Worm (Caenorhabditis elegans): ENCODE measurements around the gene tald-1.

Gene tald-1

DNA sequence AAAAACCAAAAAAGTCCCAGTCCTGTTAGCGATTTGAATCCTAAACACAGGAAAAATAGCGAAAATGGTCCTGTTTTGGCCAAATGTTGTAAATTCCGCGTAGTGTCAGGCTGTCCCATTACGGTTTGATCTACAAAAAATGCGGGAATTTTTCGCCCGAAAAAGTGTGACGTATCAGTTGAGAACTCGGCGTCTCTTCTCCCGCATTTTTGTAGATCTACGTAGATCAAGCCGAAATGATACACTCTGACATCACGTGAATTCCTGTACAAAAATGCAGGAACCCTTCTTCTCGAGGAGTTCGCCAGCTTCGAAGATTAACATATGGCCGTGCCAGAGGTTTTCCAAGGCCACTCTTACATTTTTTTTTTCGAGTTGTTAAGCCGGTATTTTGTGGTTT is 9.1 kb downstream of the tald-1 start:
- TF ChIP-seq C04F5.9 (tag; optimal IDR thresholded peaks at IDR 0.05) (no peak), efl-1 (optimal IDR thresholded peaks at IDR 0.05) (no peak), efl-1 (GFP tag; optimal IDR thresholded peaks at IDR 0.05 in 1 of 2) (no peak), isw-1 (GFP tag; IDR thresholded peaks at IDR 0.05) (no peak), zag-1 (tag; optimal IDR thresholded peaks at IDR 0.05) (no peak), ztf-11 (tag; optimal IDR thresholded peaks at IDR 0.05) (no peak), Y116A8C.19 (tag; optimal IDR thresholded peaks at IDR 0.05; ENCODE audit: borderline replicate concordance) (no peak), fkh-4 (tag; optimal IDR thresholded peaks at IDR 0.05; ENCODE audit: borderline replicate concordance) (no peak), pqm-1 (tag; optimal IDR thresholded peaks at IDR 0.05) (no peak), lin-14 (GFP tag; optimal IDR thresholded peaks at IDR 0.05) (no peak), C16A3.4 (tag; optimal IDR thresholded peaks at IDR 0.05) (no peak), tlp-1 (tag; optimal IDR thresholded peaks at IDR 0.05) (no peak), unc-98 (GFP tag; IDR thresholded peaks at IDR 0.05) (no peak), nhr-237 (tag; optimal IDR thresholded peaks at IDR 0.05) (no peak), nhr-47 (tag; optimal IDR thresholded peaks at IDR 0.05) (no peak), alr-1 (tag; optimal IDR thresholded peaks at IDR 0.05; ENCODE audit: borderline replicate concordance) (no peak)

DNA sequence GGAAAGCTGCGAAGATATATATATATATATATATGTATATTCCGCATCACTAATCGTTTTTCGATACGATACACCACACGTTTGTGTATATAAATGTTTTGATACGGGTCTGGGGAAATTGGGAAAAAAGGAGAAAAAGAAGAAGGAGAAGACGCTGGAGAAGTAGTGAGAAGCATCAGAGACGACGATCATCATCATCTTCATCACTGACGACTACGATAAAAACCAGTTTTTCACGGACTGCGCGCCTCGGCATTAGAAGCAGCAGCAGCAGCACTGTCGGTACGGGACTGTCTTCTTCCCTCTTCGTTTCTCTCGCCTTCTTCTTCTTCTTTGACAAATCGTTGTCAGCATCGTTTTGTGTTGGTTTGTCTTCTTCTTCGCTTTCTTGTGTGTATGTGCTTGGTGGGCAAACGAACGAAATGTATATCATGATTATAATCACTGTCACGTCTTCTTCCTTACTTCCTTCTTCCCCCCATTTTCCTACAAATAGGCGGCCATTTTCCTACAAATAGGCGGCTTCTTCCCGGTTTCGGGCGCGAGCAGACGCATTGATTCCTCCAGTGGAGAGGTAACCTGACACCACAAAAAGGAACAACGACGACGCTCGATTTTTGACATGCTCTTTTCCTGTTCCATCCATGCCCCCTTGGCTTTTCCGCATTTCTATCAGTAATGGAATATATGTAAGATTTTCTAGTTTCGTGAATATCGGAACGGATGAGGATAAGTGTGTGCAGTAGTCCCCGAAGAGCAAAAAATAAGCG is 9.8 kb downstream of the tald-1 start:
- peak; percentile 42 for TF ChIP-seq ztf-4 (tag; optimal IDR thresholded peaks at IDR 0.05)
- TF ChIP-seq C34B4.2 (tag; optimal IDR thresholded peaks at IDR 0.05), result no peak
- peak; percentile 46 for TF ChIP-seq blmp-1 (tag; optimal IDR thresholded peaks at IDR 0.05)
- no peak for TF ChIP-seq jun-1 (tag; optimal IDR thresholded peaks at IDR 0.05)
- no peak for TF ChIP-seq lin-15B (tag; optimal IDR thresholded peaks at IDR 0.05)
- no peak for TF ChIP-seq pqm-1 (tag; optimal IDR thresholded peaks at IDR 0.05)
- peak; percentile 46 for TF ChIP-seq lin-14 (GFP tag; optimal IDR thresholded peaks at IDR 0.05)
- TF ChIP-seq unc-86 (tag; optimal IDR thresholded peaks at IDR 0.05), result no peak
- peak in 1 of 2 experiments; percentile 20 for TF ChIP-seq lin-35 (GFP tag; optimal IDR thresholded peaks at IDR 0.05)
- peak in 1 of 6 experiments; percentile 60 for TF ChIP-seq elt-3 (tag; optimal IDR thresholded peaks at IDR 0.05)
- TF ChIP-seq mep-1 (tag; optimal IDR thresholded peaks at IDR 0.05), result no peak
- TF ChIP-seq nhr-71 (tag; optimal IDR thresholded peaks at IDR 0.05), result peak; percentile 26
- TF ChIP-seq hlh-4 (tag; optimal IDR thresholded peaks at IDR 0.05), result no peak
- TF ChIP-seq snu-23 (GFP tag; optimal IDR thresholded peaks at IDR 0.05), result peak; percentile 42
- no peak for TF ChIP-seq ceh-8 (GFP tag; optimal IDR thresholded peaks at IDR 0.05)
- TF ChIP-seq grh-1 (GFP tag; IDR thresholded peaks at IDR 0.05), result peak; percentile 74
- TF ChIP-seq nhr-85 (tag), result peak; percentile 81
- no peak for TF ChIP-seq nhr-28 (tag; optimal IDR thresholded peaks at IDR 0.05)
- peak; percentile 20 for TF ChIP-seq nhr-20 (tag; optimal IDR thresholded peaks at IDR 0.05)

DNA sequence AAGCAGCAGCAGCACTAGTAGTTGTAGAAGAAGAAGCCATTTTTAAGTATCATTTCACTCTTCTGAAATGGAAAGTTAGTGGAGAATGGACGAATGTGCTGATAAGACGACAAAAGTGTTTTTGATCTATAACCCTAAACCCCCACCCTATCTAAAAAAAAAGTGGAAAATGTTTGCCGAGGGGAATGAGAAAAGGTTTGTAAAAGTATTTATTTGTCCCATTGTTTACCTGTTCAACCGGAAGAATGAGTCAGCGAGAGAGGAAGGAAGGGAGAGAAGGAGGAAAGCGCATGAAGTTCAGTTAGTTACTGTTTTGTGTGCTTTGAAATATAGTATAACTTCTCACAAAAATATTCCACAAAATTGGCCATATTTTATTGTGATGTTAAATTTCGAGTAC is 10.7 kb downstream of the tald-1 start:
- peak; percentile 56 for TF ChIP-seq blmp-1 (tag; optimal IDR thresholded peaks at IDR 0.05)
- no peak for TF ChIP-seq elt-2 (tag; optimal IDR thresholded peaks at IDR 0.05)
- TF ChIP-seq lin-14 (GFP tag; optimal IDR thresholded peaks at IDR 0.05), result peak; percentile 15

DNA sequence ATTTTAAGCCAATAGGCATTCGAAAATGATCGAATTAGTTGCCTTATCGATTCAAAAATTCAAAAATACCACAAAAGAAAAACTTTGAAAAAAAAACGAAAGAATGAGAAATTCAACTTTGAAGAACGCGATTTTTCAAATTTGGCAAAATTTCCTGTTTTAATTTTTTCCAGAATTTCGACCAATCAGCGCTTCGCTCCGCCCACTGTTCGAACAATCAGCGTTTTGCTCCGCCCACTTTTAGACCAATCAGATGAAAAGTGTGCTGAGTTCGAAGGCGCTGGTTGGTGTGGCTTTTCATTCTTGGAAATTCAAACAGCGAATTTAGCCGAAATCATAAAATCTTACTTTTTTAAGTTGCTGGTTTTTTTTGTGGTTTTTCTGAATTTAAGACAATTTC is 11.1 kb downstream of the tald-1 start:
- TF ChIP-seq egl-13 (tag; optimal IDR thresholded peaks at IDR 0.05) (no peak), efl-1 (optimal IDR thresholded peaks at IDR 0.05) (no peak), efl-1 (GFP tag; optimal IDR thresholded peaks at IDR 0.05 in 1 of 2) (peak in 1 of 2 experiments; percentile 89)

DNA sequence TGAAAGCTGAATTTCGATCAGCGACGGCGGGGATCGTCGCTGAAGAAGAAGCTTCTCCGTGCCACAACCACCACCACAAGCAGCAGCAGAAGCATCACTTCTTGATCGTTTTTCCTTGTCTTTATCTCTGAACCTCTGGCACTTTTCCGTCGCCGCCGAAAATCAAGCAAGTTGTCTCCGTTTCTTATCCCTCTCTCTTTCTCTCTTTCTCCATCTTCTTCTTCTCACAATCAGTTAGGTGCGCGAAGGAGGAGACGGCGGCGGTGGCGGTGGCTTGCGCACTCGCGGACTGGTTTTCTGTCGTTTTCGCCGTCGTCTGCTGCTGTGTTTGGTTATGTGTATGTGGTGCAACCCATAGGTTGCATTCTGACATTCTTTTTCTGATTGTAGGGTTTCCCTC is 12.0 kb downstream of the tald-1 start:
- TF ChIP-seq nhr-85 (tag), result peak; percentile 35
- TF ChIP-seq fkh-8 (tag; optimal IDR thresholded peaks at IDR 0.05), result no peak
- peak; percentile 7 for TF ChIP-seq nhr-20 (tag; optimal IDR thresholded peaks at IDR 0.05)
- no peak for TF ChIP-seq swsn-7 (tag; optimal IDR thresholded peaks at IDR 0.05)
- TF ChIP-seq grh-1 (GFP tag; IDR thresholded peaks at IDR 0.05), result no peak
- peak; percentile 45 for TF ChIP-seq lin-14 (GFP tag; optimal IDR thresholded peaks at IDR 0.05)
- TF ChIP-seq nhr-76 (tag; optimal IDR thresholded peaks at IDR 0.05), result no peak
- peak in 1 of 2 experiments; percentile 12 for TF ChIP-seq lin-35 (GFP tag; optimal IDR thresholded peaks at IDR 0.05)
- no peak for TF ChIP-seq pag-3 (tag; optimal IDR thresholded peaks at IDR 0.05; ENCODE audit: borderline replicate concordance, insufficient read depth)
- no peak for TF ChIP-seq elt-2 (tag; optimal IDR thresholded peaks at IDR 0.05)
- no peak for TF ChIP-seq isw-1 (GFP tag; IDR thresholded peaks at IDR 0.05)
- no peak for TF ChIP-seq sup-37 (GFP tag; optimal IDR thresholded peaks at IDR 0.05)
- TF ChIP-seq fkh-4 (tag; optimal IDR thresholded peaks at IDR 0.05; ENCODE audit: borderline replicate concordance), result no peak
- TF ChIP-seq snu-23 (GFP tag; optimal IDR thresholded peaks at IDR 0.05), result no peak
- TF ChIP-seq blmp-1 (tag; optimal IDR thresholded peaks at IDR 0.05), result peak; percentile 86
- no peak for TF ChIP-seq unc-86 (tag; optimal IDR thresholded peaks at IDR 0.05)
- no peak for TF ChIP-seq ztf-11 (tag; optimal IDR thresholded peaks at IDR 0.05)
- TF ChIP-seq nhr-90 (tag; optimal IDR thresholded peaks at IDR 0.05; ENCODE audit: poor library complexity), result no peak
- TF ChIP-seq pqm-1 (tag; optimal IDR thresholded peaks at IDR 0.05), result no peak
- no peak for TF ChIP-seq dsc-1 (tag; optimal IDR thresholded peaks at IDR 0.05)

Data from whole organism, L1 larva.